Worm (Caenorhabditis elegans) whole organism, young adult: ENCODE data around the gene taf-10.

Experiments
- B0019.2 ChIP-seq: fragments of 200-800 bp; sonication (Bioruptor generic); conservative IDR thresholded peaks from 2 replicates; pipeline ENCODE4 v1.3.6; 2022; ENCODE audit warnings: missing genetic modification reagents, missing genetic modification characterization, missing compliant biosample characterization
- C17E4.6 ChIP-seq: fragments of 200-800 bp; sonication (Bioruptor generic); IDR thresholded peaks from 2 replicates; pipeline ENCODE4 v1.3.6; 2022; ENCODE audit warnings: missing genetic modification reagents, missing genetic modification characterization, missing compliant biosample characterization
- F52B5.7 ChIP-seq: sonication (generic microtip); optimal IDR thresholded peaks from 2 replicates; lab custom pipeline; 2016; ENCODE audit warnings: mild to moderate bottlenecking, missing genetic modification characterization, missing compliant biosample characterization
- ama-1 ChIP-seq, 3 experiments: fragments of 150-350 bp in 1 of 3; sonication (generic microtip) in 2 of 3; optimal IDR thresholded peaks; 2 replicates each; lab custom pipeline; 2014 to 2018; ENCODE audit warnings: missing biosample characterization in 2 of 3, missing genetic modification characterization in 2 of 3, missing genetic modification reagents in 2 of 3
- bed-2 ChIP-seq: fragments of 200-800 bp; sonication (Bioruptor generic); IDR thresholded peaks from 2 replicates; pipeline ENCODE4 v1.3.6; 2022; ENCODE audit warnings: missing genetic modification reagents, missing genetic modification characterization, missing compliant biosample characterization
- die-1 ChIP-seq: sonication (generic microtip); optimal IDR thresholded peaks from 2 replicates; lab custom pipeline; 2016; ENCODE audit warnings: missing genotype, mild to moderate bottlenecking, missing genetic modification characterization, missing compliant biosample characterization
- dox-1 ChIP-seq: fragments of 200-800 bp; sonication (Bioruptor generic); IDR thresholded peaks from 2 replicates; pipeline ENCODE4 v1.3.6; 2022; ENCODE audit warnings: missing genetic modification reagents, missing genetic modification characterization, missing compliant biosample characterization
- efl-1 ChIP-seq: fragments of 150-350 bp; optimal IDR thresholded peaks from 2 replicates; lab custom pipeline; 2014; ENCODE audit warnings: missing biosample characterization, missing genetic modification reagents, missing genetic modification characterization
- egl-44 ChIP-seq: fragments of 200-800 bp; sonication (Bioruptor generic); IDR thresholded peaks from 2 replicates; pipeline ENCODE4 v1.3.6; 2022; ENCODE audit warnings: missing genetic modification reagents, missing genetic modification characterization, missing compliant biosample characterization
- mel-28 ChIP-seq: sonication (generic microtip); optimal IDR thresholded peaks from 2 replicates; lab custom pipeline; 2016; ENCODE audit warnings: borderline replicate concordance, mild to moderate bottlenecking, missing genetic modification characterization, missing compliant biosample characterization
- nhr-179 ChIP-seq: sonication (generic microtip); optimal IDR thresholded peaks from 2 replicates; lab custom pipeline; 2016; ENCODE audit warnings: mild to moderate bottlenecking, missing genetic modification characterization, missing compliant biosample characterization
- pha-4 ChIP-seq: fragments of 150-350 bp; sonication (generic microtip); optimal IDR thresholded peaks from 2 replicates; lab custom pipeline; 2014; ENCODE audit warnings: missing biosample characterization, missing genetic modification reagents, missing genetic modification characterization
- snpc-1.1 ChIP-seq: sonication (generic microtip); optimal IDR thresholded peaks from 2 replicates; lab custom pipeline; 2017; ENCODE audit warnings: missing genetic modification characterization, mild to moderate bottlenecking, missing compliant biosample characterization, antibody characterized with exemption, moderate library complexity, missing genotype, missing genetic modification reagents; ENCODE audit not compliant: insufficient read depth
- ztf-18 ChIP-seq: sonication (generic microtip); optimal IDR thresholded peaks from 2 replicates; lab custom pipeline; 2016; ENCODE audit warnings: missing genotype, mild to moderate bottlenecking, missing genetic modification characterization, missing compliant biosample characterization

DNA sequence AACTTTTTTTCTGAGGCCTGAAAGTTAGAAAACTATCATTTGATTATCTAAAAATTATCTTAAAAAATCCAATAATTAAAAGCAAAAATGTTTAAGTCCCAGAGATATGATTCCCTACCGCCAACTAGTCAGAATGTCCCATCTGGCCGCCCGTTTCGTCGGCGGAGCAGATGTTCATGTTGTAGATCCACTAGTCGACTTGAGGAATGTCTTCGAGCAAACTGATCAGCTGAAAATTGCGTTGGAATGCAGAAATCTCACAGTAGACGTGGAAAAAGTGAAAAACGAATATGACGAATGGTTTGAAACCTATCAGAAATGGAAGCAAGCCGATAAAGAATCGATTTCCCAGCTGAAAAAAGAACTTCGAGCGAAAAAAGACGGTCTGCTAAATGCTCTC, 2.3 kb downstream of the taf-10 start, which contains the start of gene K03B4.1:
- TF ChIP-seq pha-4 (tag; lab: Kevin White, UChicago), result no peak
- no peak for TF ChIP-seq bed-2 (GFP tag; lab: Robert Waterston, UW)
- TF ChIP-seq dox-1 (GFP tag; lab: Robert Waterston, UW), result 0 out of 2 replicates have a peak, but pooled peaks have one; percentile 25
- peak; percentile 14 for TF ChIP-seq die-1
- TF ChIP-seq B0019.2, result no peak
- no peak for TF ChIP-seq egl-44 (GFP tag; lab: Robert Waterston, UW)
- TF ChIP-seq ztf-18 (tag; lab: Kevin White, UChicago), result no peak
- no peak for TF ChIP-seq snpc-1.1
- no peak for TF ChIP-seq nhr-179
- TF ChIP-seq F52B5.7 (tag; lab: Kevin White, UChicago), result peak; percentile 29
- no peak for TF ChIP-seq ama-1 (optimal IDR thresholded peaks at IDR 0.05; lab: Kevin White, UChicago)
- TF ChIP-seq ama-1 (GFP tag; optimal IDR thresholded peaks at IDR 0.05; lab: Kevin White, UChicago), result no peak
- TF ChIP-seq mel-28, result no peak
- no peak for TF ChIP-seq efl-1
- TF ChIP-seq C17E4.6 (GFP tag; lab: Robert Waterston, UW), result no peak
